Fruit fly (Drosophila melanogaster): ENCODE data around the gene CG14518.
A peak's percentile ranks its signal among the peaks of the same experiment; 100 is the strongest.

dm6 chr3R:29064682-29065100, 39.9 kb downstream of the CG14518 start:
- no peak for TF ChIP-seq CG17186 (GFP tag; optimal IDR thresholded peaks at IDR 0.05)
- no peak for TF ChIP-seq CG11085 (GFP tag; IDR thresholded peaks at IDR 0.05)
- TF ChIP-seq CG1832 (GFP tag; optimal IDR thresholded peaks at IDR 0.05), result no peak
- no peak for TF ChIP-seq mam (GFP tag; optimal IDR thresholded peaks at IDR 0.05)
- no peak for TF ChIP-seq amos (GFP tag; IDR thresholded peaks at IDR 0.05; ENCODE audit: partially characterized antibody)
- no peak for TF ChIP-seq Dfd (GFP tag; optimal IDR thresholded peaks at IDR 0.05)
- TF ChIP-seq Atf3 (GFP tag; optimal IDR thresholded peaks at IDR 0.05), result no peak
- TF ChIP-seq CG12391 (tag; optimal IDR thresholded peaks at IDR 0.05), result peak; percentile 11
- TF ChIP-seq zfh2 (GFP tag; optimal IDR thresholded peaks at IDR 0.05), result no peak
- no peak for TF ChIP-seq pan (optimal IDR thresholded peaks at IDR 0.05)
- TF ChIP-seq pan (GFP tag; optimal IDR thresholded peaks at IDR 0.05 in 1 of 2, IDR thresholded peaks at IDR 0.05 in 1 of 2), result no peak
- no peak for TF ChIP-seq Dll (GFP tag; IDR thresholded peaks at IDR 0.05; ENCODE audit: partially characterized antibody)

Measured in whole organism, embryonic.